Fruit fly (Drosophila melanogaster) whole organism, embryonic: ENCODE data around the gene Cad74A.

ENCODE experiments used
- Adf1 ChIP-seq: fragments of 200-800 bp; sonication (Bioruptor generic); IDR thresholded peaks from 2 replicates; pipeline ENCODE4 v1.3.6; 2022; ENCODE audit warnings: missing biosample characterization, missing genetic modification characterization
- Blimp-1 ChIP-seq: fragments of 200-800 bp; sonication (Bioruptor generic); optimal IDR thresholded peaks from 3 replicates; lab custom pipeline; 2018; ENCODE audit warnings: missing biosample characterization, missing genetic modification characterization, mild to moderate bottlenecking, moderate library complexity, missing genetic modification reagents
- CG10321 ChIP-seq: fragments of 200-800 bp; sonication (Bioruptor generic); IDR thresholded peaks from 2 replicates; pipeline ENCODE4 v1.3.6; 2022; ENCODE audit warnings: missing biosample characterization, missing genetic modification characterization
- CG10565 ChIP-seq: fragments of 200-800 bp; sonication (Bioruptor generic); optimal IDR thresholded peaks from 3 replicates; lab custom pipeline; 2016; ENCODE audit warnings: missing biosample characterization, mild to moderate bottlenecking, missing genetic modification characterization
- CG11085 ChIP-seq: fragments of 200-800 bp; sonication (Bioruptor generic); IDR thresholded peaks from 2 replicates; pipeline ENCODE4 v1.3.6; 2022; ENCODE audit warnings: missing biosample characterization, missing genetic modification characterization
- CG12104 ChIP-seq: fragments of 200-800 bp; sonication (Bioruptor generic); optimal IDR thresholded peaks from 3 replicates; lab custom pipeline; 2016; ENCODE audit warnings: missing biosample characterization, missing genetic modification characterization
- CG12155 ChIP-seq: fragments of 200-800 bp; sonication (Bioruptor generic); optimal IDR thresholded peaks from 3 replicates; lab custom pipeline; 2016; ENCODE audit warnings: missing biosample characterization, missing genetic modification characterization
- CG12299 ChIP-seq: fragments of 200-800 bp; sonication (Bioruptor generic); optimal IDR thresholded peaks from 2 replicates; lab custom pipeline; 2018; ENCODE audit warnings: missing biosample characterization, mild to moderate bottlenecking, missing genetic modification characterization
- CG12659 ChIP-seq: fragments of 200-800 bp; sonication (Bioruptor generic); optimal IDR thresholded peaks from 3 replicates; lab custom pipeline; 2017; ENCODE audit warnings: mild to moderate bottlenecking, missing biosample characterization, missing genetic modification reagents, missing genetic modification characterization
- CG12769 ChIP-seq: fragments of 200-800 bp; sonication (Bioruptor generic); optimal IDR thresholded peaks from 2 replicates; lab custom pipeline; 2019; ENCODE audit warnings: missing biosample characterization, mild to moderate bottlenecking, missing genetic modification characterization, moderate library complexity
- CG13287 ChIP-seq: fragments of 200-800 bp; sonication (Bioruptor generic); IDR thresholded peaks from 2 replicates; pipeline ENCODE4 v1.3.6; 2022; ENCODE audit warnings: missing biosample characterization, missing genetic modification characterization; ENCODE audit not compliant: partially characterized antibody
- CG14965 ChIP-seq: fragments of 200-800 bp; sonication (Bioruptor generic); optimal IDR thresholded peaks from 2 replicates; lab custom pipeline; 2016; ENCODE audit warnings: missing biosample characterization, missing genetic modification characterization, borderline replicate concordance
- CG15011 ChIP-seq: fragments of 200-800 bp; sonication (Bioruptor generic); optimal IDR thresholded peaks from 3 replicates; lab custom pipeline; 2018; ENCODE audit warnings: missing biosample characterization, mild to moderate bottlenecking, missing genetic modification characterization
- CG15479 ChIP-seq: fragments of 200-800 bp; sonication (Bioruptor generic); optimal IDR thresholded peaks from 3 replicates; lab custom pipeline; 2019; ENCODE audit warnings: missing biosample characterization, mild to moderate bottlenecking, missing genetic modification characterization, moderate library complexity
- CG15601 ChIP-seq: fragments of 200-800 bp; sonication (Bioruptor generic); optimal IDR thresholded peaks from 3 replicates; lab custom pipeline; 2019; ENCODE audit warnings: missing biosample characterization, mild to moderate bottlenecking, missing genetic modification characterization, moderate library complexity
- CG1647 ChIP-seq: fragments of 200-800 bp; sonication (Bioruptor generic); optimal IDR thresholded peaks from 3 replicates; lab custom pipeline; 2016; ENCODE audit warnings: missing biosample characterization, missing genetic modification characterization
- CG17186 ChIP-seq: fragments of 200-800 bp; sonication (Bioruptor generic); optimal IDR thresholded peaks from 3 replicates; lab custom pipeline; 2017; ENCODE audit warnings: missing biosample characterization, missing genetic modification reagents, missing genetic modification characterization
- CG17328 ChIP-seq: fragments of 200-800 bp; sonication (Bioruptor generic); IDR thresholded peaks from 2 replicates; pipeline ENCODE4 v1.3.6; 2022; ENCODE audit warnings: missing biosample characterization, missing genetic modification characterization
- CG17385 ChIP-seq: fragments of 200-800 bp; sonication (Bioruptor generic); optimal IDR thresholded peaks from 3 replicates; lab custom pipeline; 2018; ENCODE audit warnings: missing biosample characterization, mild to moderate bottlenecking, missing genetic modification characterization
- CG1832 ChIP-seq: fragments of 200-800 bp; sonication (Bioruptor generic); optimal IDR thresholded peaks from 2 replicates; lab custom pipeline; 2017; ENCODE audit warnings: missing biosample characterization, mild to moderate bottlenecking, missing genetic modification characterization, inconsistent platforms
- CG2120 ChIP-seq: fragments of 200-800 bp; sonication (Bioruptor generic); optimal IDR thresholded peaks from 3 replicates; lab custom pipeline; 2016; ENCODE audit warnings: missing biosample characterization, missing genetic modification characterization
- CG4404 ChIP-seq: fragments of 200-800 bp; sonication (Bioruptor generic); IDR thresholded peaks from 2 replicates; pipeline ENCODE4 v1.3.6; 2022; ENCODE audit warnings: missing biosample characterization, missing genetic modification characterization
- CG4730 ChIP-seq: fragments of 200-800 bp; sonication (Bioruptor generic); IDR thresholded peaks from 2 replicates; pipeline ENCODE4 v1.3.6; 2022; ENCODE audit warnings: missing biosample characterization, missing genetic modification characterization
- CG5180 ChIP-seq: fragments of 200-800 bp; sonication (Bioruptor generic); optimal IDR thresholded peaks from 3 replicates; lab custom pipeline; 2017; ENCODE audit warnings: missing biosample characterization, missing genetic modification characterization, mild to moderate bottlenecking, moderate library complexity, missing genetic modification reagents
- CG6175 ChIP-seq: fragments of 200-800 bp; sonication (Bioruptor generic); IDR thresholded peaks from 3 replicates; pipeline ENCODE4 v1.3.6; 2022; ENCODE audit warnings: missing biosample characterization, missing genetic modification characterization
- CG6689 ChIP-seq: fragments of 200-800 bp; sonication (Bioruptor generic); IDR thresholded peaks from 2 replicates; pipeline ENCODE4 v1.3.6; 2022; ENCODE audit warnings: missing biosample characterization, missing genetic modification characterization
- CG7372 ChIP-seq: fragments of 200-800 bp; sonication (Bioruptor generic); IDR thresholded peaks from 2 replicates; pipeline ENCODE4 v1.3.6; 2022; ENCODE audit warnings: missing biosample characterization, missing genetic modification characterization
- CG9609 ChIP-seq: fragments of 200-800 bp; sonication (Bioruptor generic); optimal IDR thresholded peaks from 3 replicates; lab custom pipeline; 2016; ENCODE audit warnings: missing biosample characterization, missing genetic modification characterization
- E2f2 ChIP-seq: fragments of 200-800 bp; sonication (Bioruptor generic); IDR thresholded peaks from 2 replicates; pipeline ENCODE4 v1.3.6; 2022; ENCODE audit warnings: missing biosample characterization, missing genetic modification characterization
- Eip74EF ChIP-seq, 2 experiments: fragments of 200-800 bp in 1 of 2; fragments of >200 bp in 1 of 2; sonication (Bioruptor generic) in 1 of 2; optimal IDR thresholded peaks; 2 replicates each; lab custom pipeline; 2017 to 2019; ENCODE audit warnings: missing biosample characterization in 2 of 2, missing genetic modification characterization in 2 of 2, mild to moderate bottlenecking in 1 of 2, moderate library complexity in 1 of 2
- Hsf ChIP-seq: fragments of 200-800 bp; sonication (Bioruptor generic); optimal IDR thresholded peaks from 3 replicates; lab custom pipeline; 2016; ENCODE audit warnings: missing biosample characterization, missing genetic modification characterization
- Jarid2 ChIP-seq: fragments of 200-800 bp; sonication (Bioruptor generic); optimal IDR thresholded peaks from 3 replicates; lab custom pipeline; 2017; ENCODE audit warnings: mild to moderate bottlenecking, missing biosample characterization, missing genetic modification reagents, missing genetic modification characterization
- Mad ChIP-seq: fragments of 200-800 bp; sonication (Bioruptor generic); optimal IDR thresholded peaks from 2 replicates; lab custom pipeline; 2016; ENCODE audit warnings: missing biosample characterization, missing genetic modification characterization
- NK7.1 ChIP-seq: fragments of 200-800 bp; sonication (Bioruptor generic); optimal IDR thresholded peaks from 3 replicates; lab custom pipeline; 2016; ENCODE audit warnings: missing biosample characterization, missing genetic modification characterization
- Nf-YB ChIP-seq: fragments of 200-800 bp; sonication (Bioruptor generic); optimal IDR thresholded peaks from 3 replicates; lab custom pipeline; 2019; ENCODE audit warnings: missing biosample characterization, mild to moderate bottlenecking, missing genetic modification characterization, moderate library complexity
- Rx ChIP-seq: fragments of 200-800 bp; sonication (Bioruptor generic); IDR thresholded peaks from 2 replicates; pipeline ENCODE4 v1.3.6; 2022; ENCODE audit warnings: missing biosample characterization, missing genetic modification characterization
- Stat92E ChIP-seq, 3 experiments: fragments of >200 bp in 2 of 3; fragments of 200-800 bp in 1 of 3; sonication (Bioruptor generic) in 1 of 3; optimal IDR thresholded peaks; 2 replicates each; lab custom pipeline; 2017 to 2019; ENCODE audit warnings: missing biosample characterization in 3 of 3, missing genetic modification characterization in 3 of 3, mild to moderate bottlenecking in 1 of 3, moderate library complexity in 1 of 3
- abd-A ChIP-seq: fragments of 200-800 bp; sonication (Bioruptor generic); optimal IDR thresholded peaks from 3 replicates; lab custom pipeline; 2019; ENCODE audit warnings: missing biosample characterization, mild to moderate bottlenecking, missing genetic modification characterization, moderate library complexity
- da ChIP-seq: fragments of 200-800 bp; sonication (Bioruptor generic); optimal IDR thresholded peaks from 2 replicates; lab custom pipeline; 2016; ENCODE audit warnings: missing biosample characterization, missing genetic modification characterization
- fd96Cb ChIP-seq: fragments of 200-800 bp; sonication (Bioruptor generic); optimal IDR thresholded peaks from 2 replicates; lab custom pipeline; 2018; ENCODE audit warnings: missing biosample characterization, mild to moderate bottlenecking, missing genetic modification characterization, moderate library complexity
- gcm ChIP-seq: fragments of 200-800 bp; sonication (Bioruptor generic); optimal IDR thresholded peaks from 2 replicates; lab custom pipeline; 2019; ENCODE audit warnings: missing biosample characterization, mild to moderate bottlenecking, missing genetic modification characterization, moderate library complexity
- ind ChIP-seq: fragments of 200-800 bp; sonication (Bioruptor generic); optimal IDR thresholded peaks from 3 replicates; lab custom pipeline; 2016; ENCODE audit warnings: missing biosample characterization, missing genetic modification characterization
- ken ChIP-seq: fragments of 200-800 bp; sonication (Bioruptor generic); IDR thresholded peaks from 3 replicates; pipeline ENCODE4 v1.3.6; 2022; ENCODE audit warnings: missing biosample characterization, missing genetic modification characterization
- mirr ChIP-seq: fragments of 200-800 bp; sonication (Bioruptor generic); optimal IDR thresholded peaks from 3 replicates; lab custom pipeline; 2018; ENCODE audit warnings: missing biosample characterization, mild to moderate bottlenecking, missing genetic modification characterization
- ranshi ChIP-seq: fragments of 200-800 bp; sonication (Bioruptor generic); IDR thresholded peaks from 2 replicates; pipeline ENCODE4 v1.3.6; 2022; ENCODE audit warnings: missing biosample characterization, missing genetic modification characterization
- sens ChIP-seq: fragments of 200-800 bp; sonication (Bioruptor generic); peaks from one replicate; lab custom pipeline; 2016; ENCODE audit warnings: missing biosample characterization, missing genetic modification characterization
- sens-2 ChIP-seq: fragments of 200-800 bp; sonication (Bioruptor generic); IDR thresholded peaks from 2 replicates; pipeline ENCODE4 v1.3.6; 2022; ENCODE audit warnings: missing biosample characterization, missing genetic modification characterization
- seq ChIP-seq: fragments of 200-800 bp; sonication (Bioruptor generic); IDR thresholded peaks from 2 replicates; pipeline ENCODE4 v1.3.6; 2022; ENCODE audit warnings: missing biosample characterization, missing genetic modification characterization
- so ChIP-seq: fragments of 200-800 bp; sonication (Bioruptor generic); IDR thresholded peaks from 3 replicates; pipeline ENCODE4 v1.3.6; 2022; ENCODE audit warnings: missing biosample characterization, missing genetic modification characterization
- tna ChIP-seq: fragments of 200-800 bp; sonication (Bioruptor generic); IDR thresholded peaks from 2 replicates; pipeline ENCODE4 v1.3.6; 2022; ENCODE audit warnings: missing biosample characterization, missing genetic modification characterization; ENCODE audit not compliant: partially characterized antibody
- toy ChIP-seq: fragments of 200-800 bp; sonication (Bioruptor generic); IDR thresholded peaks from 2 replicates; pipeline ENCODE4 v1.3.6; 2022; ENCODE audit warnings: missing biosample characterization, missing genetic modification characterization

Cad74A gene

dm6 chr3L:17421319-17421718, 42.0 kb upstream of the Cad74A start, which contains the start of gene blot (continued):
- TF ChIP-seq Adf1 (GFP tag; lab: Robert Waterston, UW) (no peak), ind (GFP tag; lab: Kevin White, UChicago) (no peak), CG12104 (GFP tag; lab: Kevin White, UChicago) (no peak), CG1647 (GFP tag; lab: Kevin White, UChicago) (no peak), CG15601 (no peak), CG2120 (GFP tag; lab: Kevin White, UChicago) (no peak), so (GFP tag; lab: Robert Waterston, UW) (no peak), CG6175 (GFP tag; lab: Robert Waterston, UW) (no peak), mirr (GFP tag; lab: Kevin White, UChicago) (peak; percentile 34), abd-A (tag; lab: Kevin White, UChicago) (no peak), CG15011 (no peak), CG17186 (GFP tag; lab: Kevin White, UChicago) (no peak), CG6689 (GFP tag; lab: Robert Waterston, UW) (no peak), CG17328 (GFP tag; lab: Robert Waterston, UW) (0 out of 2 replicates have a peak, but pooled peaks have one; percentile 44), fd96Cb (tag; lab: Kevin White, UChicago) (no peak), Eip74EF (GFP tag; optimal IDR thresholded peaks at IDR 0.05; lab: Kevin White, UChicago) (no peak), CG1832 (GFP tag; lab: Kevin White, UChicago) (no peak), Rx (GFP tag; lab: Robert Waterston, UW) (no peak), CG12155 (no peak), CG10321 (GFP tag; lab: Robert Waterston, UW) (no peak), CG4730 (GFP tag; lab: Robert Waterston, UW) (no peak), CG17385 (GFP tag; lab: Kevin White, UChicago) (no peak), CG7372 (GFP tag; lab: Robert Waterston, UW) (no peak), sens (GFP tag; lab: Kevin White, UChicago) (no peak), Jarid2 (GFP tag; lab: Kevin White, UChicago) (peak; percentile 95), CG12299 (tag; lab: Kevin White, UChicago) (no peak), tna (GFP tag; lab: Robert Waterston, UW) (peak; percentile 19; the same call in 1 of the 2 replicates), CG9609 (GFP tag; lab: Kevin White, UChicago) (no peak), CG12659 (GFP tag; lab: Kevin White, UChicago) (no peak), sens-2 (GFP tag; lab: Robert Waterston, UW) (no peak), CG14965 (no peak), da (GFP tag; lab: Kevin White, UChicago) (no peak), CG5180 (GFP tag; lab: Kevin White, UChicago) (peak; percentile 11), CG10565 (GFP tag; lab: Kevin White, UChicago) (no peak), E2f2 (GFP tag; lab: Robert Waterston, UW) (no peak), CG13287 (peak; percentile 36; the same call in 1 of the 2 replicates), CG4404 (GFP tag; lab: Robert Waterston, UW) (no peak), ranshi (GFP tag; lab: Robert Waterston, UW) (peak; percentile 22; the same call in 1 of the 2 replicates), Mad (GFP tag; lab: Kevin White, UChicago) (no peak), CG15479 (GFP tag; lab: Kevin White, UChicago) (no peak), Blimp-1 (GFP tag; lab: Kevin White, UChicago) (no peak), Hsf (GFP tag; lab: Kevin White, UChicago) (no peak), Nf-YB (GFP tag; lab: Kevin White, UChicago) (no peak), toy (GFP tag; lab: Robert Waterston, UW) (no peak), gcm (GFP tag; lab: Kevin White, UChicago) (no peak), ken (peak; percentile 58; the same call in 1 of the 3 replicates), NK7.1 (GFP tag; lab: Kevin White, UChicago) (no peak), Stat92E (GFP tag; optimal IDR thresholded peaks at IDR 0.05; lab: Kevin White, UChicago) (peak in 1 of 3 experiments; percentile 44), CG11085 (GFP tag; lab: Robert Waterston, UW) (no peak), CG12769 (tag; lab: Kevin White, UChicago) (peak; percentile 45), seq (GFP tag; lab: Robert Waterston, UW) (peak; percentile 11; the same call in 1 of the 2 replicates)
